Worm (Caenorhabditis elegans): ENCODE results near the gene gpx-3.

DNA sequence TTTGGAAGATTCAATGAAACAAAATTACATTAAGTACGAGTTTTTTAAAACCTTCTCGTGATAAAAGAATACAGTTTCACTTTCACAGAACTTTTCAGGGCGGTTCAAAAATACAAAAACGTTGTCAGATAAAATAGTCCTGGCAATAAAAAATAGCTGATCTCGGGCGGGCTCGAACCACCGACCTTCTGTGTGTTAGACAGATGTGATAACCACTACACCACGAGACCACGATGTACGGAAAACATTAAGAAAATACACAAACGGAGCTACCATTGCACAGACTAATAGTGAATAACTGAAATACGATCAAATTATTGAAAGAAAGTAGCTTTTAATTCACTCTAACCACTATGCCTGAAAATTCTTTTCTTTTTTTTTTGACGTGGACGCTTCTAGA, 26.8 kb upstream of the gpx-3 start:
- no peak for TF ChIP-seq nhr-12 (tag; optimal IDR thresholded peaks at IDR 0.05)
- TF ChIP-seq skn-1 (tag; optimal IDR thresholded peaks at IDR 0.05): no peak
- peak; percentile 2 for TF ChIP-seq nhr-6 (tag; optimal IDR thresholded peaks at IDR 0.05)
